Worm (Caenorhabditis elegans) whole organism, mixed stage, embryonic: ENCODE results near the gene ZK673.4.

ENCODE experiments used
- M03D4.4 ChIP-seq: sonication (generic microtip); optimal IDR thresholded peaks from 2 replicates; lab custom pipeline; 2017; ENCODE audit warnings: mild to moderate bottlenecking, missing genetic modification characterization, missing compliant biosample characterization
- bed-3 ChIP-seq: fragments of 200-800 bp; sonication (Bioruptor generic); optimal IDR thresholded peaks from 3 replicates; lab custom pipeline; 2018; ENCODE audit warnings: mild to moderate bottlenecking, missing genetic modification characterization, moderate library complexity, missing compliant biosample characterization
- blmp-1 ChIP-seq: fragments of 150-350 bp; optimal IDR thresholded peaks from 2 replicates; lab custom pipeline; 2014; ENCODE audit warnings: missing biosample characterization, missing genetic modification characterization
- ceh-39 ChIP-seq: fragments of 150-350 bp; optimal IDR thresholded peaks from 2 replicates; lab custom pipeline; 2014; ENCODE audit warnings: missing biosample characterization, missing genetic modification characterization
- ceh-43 ChIP-seq: fragments of 200-800 bp; sonication (Bioruptor generic); optimal IDR thresholded peaks from 2 replicates; lab custom pipeline; 2018; ENCODE audit warnings: mild to moderate bottlenecking, missing genetic modification characterization, moderate library complexity, missing compliant biosample characterization
- ceh-83 ChIP-seq: fragments of 200-800 bp; sonication (Bioruptor generic); optimal IDR thresholded peaks from 2 replicates; lab custom pipeline; 2018; ENCODE audit warnings: mild to moderate bottlenecking, missing genetic modification characterization, missing compliant biosample characterization
- ces-1 ChIP-seq: fragments of 150-350 bp; optimal IDR thresholded peaks from 2 replicates; lab custom pipeline; 2014; ENCODE audit warnings: missing biosample characterization, missing genetic modification reagents, missing genetic modification characterization
- cnd-1 ChIP-seq: fragments of 200-800 bp; sonication (Bioruptor generic); optimal IDR thresholded peaks from 2 replicates; lab custom pipeline; 2018; ENCODE audit warnings: mild to moderate bottlenecking, missing genetic modification characterization, missing compliant biosample characterization
- drap-1 ChIP-seq: fragments of 200-800 bp; sonication (Bioruptor generic); optimal IDR thresholded peaks from 3 replicates; lab custom pipeline; 2018; ENCODE audit warnings: mild to moderate bottlenecking, missing genetic modification characterization, missing compliant biosample characterization
- elt-1 ChIP-seq: sonication (generic microtip); optimal IDR thresholded peaks from 2 replicates; lab custom pipeline; 2017; ENCODE audit warnings: missing genetic modification characterization, mild to moderate bottlenecking, missing compliant biosample characterization, antibody characterized with exemption, moderate library complexity, borderline replicate concordance; ENCODE audit not compliant: insufficient read depth
- elt-3 ChIP-seq: fragments of 150-350 bp; optimal IDR thresholded peaks from 2 replicates; lab custom pipeline; 2014; ENCODE audit warnings: missing biosample characterization, missing genetic modification characterization
- flh-1 ChIP-seq: fragments of 200-800 bp; sonication (Bioruptor generic); optimal IDR thresholded peaks from 2 replicates; lab custom pipeline; 2018; ENCODE audit warnings: mild to moderate bottlenecking, missing genetic modification characterization, moderate library complexity, missing compliant biosample characterization
- ham-2 ChIP-seq: fragments of 200-800 bp; sonication (Bioruptor generic); optimal IDR thresholded peaks from 2 replicates; lab custom pipeline; 2018; ENCODE audit warnings: mild to moderate bottlenecking, missing genetic modification characterization, missing compliant biosample characterization
- hlh-1 ChIP-seq: fragments of 150-350 bp; optimal IDR thresholded peaks from 2 replicates; lab custom pipeline; 2014; ENCODE audit warnings: missing biosample characterization, missing genetic modification reagents, missing genetic modification characterization
- lin-13 ChIP-seq: fragments of 150-350 bp; optimal IDR thresholded peaks from 2 replicates; lab custom pipeline; 2014; ENCODE audit warnings: missing biosample characterization, missing genetic modification characterization
- lin-32 ChIP-seq: fragments of 200-800 bp; sonication (Bioruptor generic); optimal IDR thresholded peaks from 2 replicates; lab custom pipeline; 2018; ENCODE audit warnings: mild to moderate bottlenecking, missing genetic modification characterization, missing compliant biosample characterization
- lsy-2 ChIP-seq: fragments of 150-350 bp; optimal IDR thresholded peaks from 2 replicates; lab custom pipeline; 2014; ENCODE audit warnings: missing biosample characterization, missing genetic modification characterization
- mab-5 ChIP-seq: fragments of 150-350 bp; optimal IDR thresholded peaks from 2 replicates; lab custom pipeline; 2014; ENCODE audit warnings: missing biosample characterization, missing genetic modification characterization
- mep-1 ChIP-seq: fragments of 150-350 bp; optimal IDR thresholded peaks from 2 replicates; lab custom pipeline; 2017; ENCODE audit warnings: missing biosample characterization, missing genetic modification reagents, missing genetic modification characterization, inconsistent platforms
- nhr-12 ChIP-seq: fragments of 150-350 bp; optimal IDR thresholded peaks from 2 replicates; lab custom pipeline; 2014; ENCODE audit warnings: missing biosample characterization, missing genetic modification characterization
- nhr-2 ChIP-seq: fragments of 150-350 bp; optimal IDR thresholded peaks from 2 replicates; lab custom pipeline; 2014; ENCODE audit warnings: missing biosample characterization, missing genetic modification characterization
- nhr-237 ChIP-seq: fragments of 150-350 bp; optimal IDR thresholded peaks from 2 replicates; lab custom pipeline; 2014; ENCODE audit warnings: missing biosample characterization, missing genetic modification characterization
- nhr-28 ChIP-seq: fragments of 150-350 bp; optimal IDR thresholded peaks from 2 replicates; lab custom pipeline; 2014; ENCODE audit warnings: missing biosample characterization, missing genetic modification characterization
- nhr-76 ChIP-seq: sonication (generic microtip); optimal IDR thresholded peaks from 2 replicates; lab custom pipeline; 2017; ENCODE audit warnings: missing biosample characterization, missing genetic modification characterization
- pha-4 ChIP-seq: fragments of 150-350 bp; optimal IDR thresholded peaks from 2 replicates; lab custom pipeline; 2018; ENCODE audit warnings: missing biosample characterization, missing genetic modification reagents, missing genetic modification characterization
- sem-2 ChIP-seq: fragments of 200-800 bp; sonication (Bioruptor generic); optimal IDR thresholded peaks from 2 replicates; lab custom pipeline; 2018; ENCODE audit warnings: mild to moderate bottlenecking, missing genetic modification characterization, missing compliant biosample characterization
- snpc-4 ChIP-seq: fragments of 150-350 bp; optimal IDR thresholded peaks from 2 replicates; lab custom pipeline; 2014; ENCODE audit warnings: missing biosample characterization, missing genetic modification characterization
- sptf-1 ChIP-seq: sonication (generic microtip); optimal IDR thresholded peaks from 2 replicates; lab custom pipeline; 2017; ENCODE audit warnings: mild to moderate bottlenecking, missing genetic modification characterization, moderate library complexity, missing compliant biosample characterization
- tbx-8 ChIP-seq: fragments of 200-800 bp; sonication (Bioruptor generic); optimal IDR thresholded peaks from 2 replicates; lab custom pipeline; 2018; ENCODE audit warnings: mild to moderate bottlenecking, missing genetic modification characterization, moderate library complexity, missing compliant biosample characterization
- unc-120 ChIP-seq: sonication (generic microtip); optimal IDR thresholded peaks from 2 replicates; lab custom pipeline; 2017; ENCODE audit warnings: missing genetic modification characterization, missing compliant biosample characterization; ENCODE audit not compliant: poor library complexity, severe bottlenecking
- unc-39 ChIP-seq: fragments of 150-350 bp; optimal IDR thresholded peaks from 2 replicates; lab custom pipeline; 2014; ENCODE audit warnings: missing biosample characterization, missing genetic modification characterization
- unc-62 ChIP-seq: fragments of 150-350 bp; optimal IDR thresholded peaks from 2 replicates; lab custom pipeline; 2014; ENCODE audit warnings: missing biosample characterization, missing genetic modification reagents, missing genetic modification characterization
- zip-8 ChIP-seq: fragments of 150-350 bp; optimal IDR thresholded peaks from 2 replicates; lab custom pipeline; 2014; ENCODE audit warnings: missing biosample characterization, missing genetic modification characterization

The ZK673.4 gene

ce11 chrII:10470159-10470558 is 17.4 kb downstream of the ZK673.4 start, which contains the start of gene clec-143:
Gene clec-143 (minus strand): TSS chrII:10470297.
- TF ChIP-seq mab-5 (tag; lab: Kevin White, UChicago) (no peak), unc-120 (no peak), snpc-4 (tag; lab: Kevin White, UChicago) (no peak), nhr-12 (tag; lab: Kevin White, UChicago) (no peak), ces-1 (GFP tag; lab: Kevin White, UChicago) (no peak), elt-3 (no peak), bed-3 (no peak), M03D4.4 (tag; lab: Kevin White, UChicago) (no peak), zip-8 (tag; lab: Kevin White, UChicago) (no peak), lin-32 (no peak), unc-62 (GFP tag; lab: Kevin White, UChicago) (no peak), unc-39 (no peak), nhr-28 (tag; lab: Kevin White, UChicago) (no peak), nhr-237 (tag; lab: Kevin White, UChicago) (no peak), lin-13 (tag; lab: Kevin White, UChicago) (no peak), blmp-1 (tag; lab: Kevin White, UChicago) (no peak), sem-2 (no peak)
- TF ChIP-seq, all 35 proteins: peak for 0

ce11 chrII:10471247-10471646 is 18.5 kb downstream of the ZK673.4 start, which contains the start of gene ZK666.1:
Gene ZK666.1 (minus strand): TSS chrII:10471347.
- no peak for TF ChIP-seq ceh-43
- TF ChIP-seq lin-32: no peak
- TF ChIP-seq sem-2: no peak
- no peak for TF ChIP-seq cnd-1 (tag; lab: Kevin White, UChicago)
- TF ChIP-seq unc-62 (GFP tag; lab: Kevin White, UChicago): no peak
- TF ChIP-seq sptf-1 (tag; lab: Kevin White, UChicago): no peak
- no peak for TF ChIP-seq hlh-1
- no peak for TF ChIP-seq unc-39
- TF ChIP-seq snpc-4 (tag; lab: Kevin White, UChicago): no peak
- no peak for TF ChIP-seq ceh-83
- no peak for TF ChIP-seq nhr-76 (tag; lab: Kevin White, UChicago)
- no peak for TF ChIP-seq elt-1 (tag; lab: Kevin White, UChicago)
- TF ChIP-seq tbx-8 (GFP tag; lab: Kevin White, UChicago): no peak
- TF ChIP-seq ces-1 (GFP tag; lab: Kevin White, UChicago): no peak
- TF ChIP-seq lsy-2 (tag; lab: Kevin White, UChicago): no peak
- no peak for TF ChIP-seq bed-3
- no peak for TF ChIP-seq ham-2 (GFP tag; lab: Kevin White, UChicago)
- TF ChIP-seq lin-13 (tag; lab: Kevin White, UChicago): no peak
- no peak for TF ChIP-seq elt-3
- TF ChIP-seq flh-1 (GFP tag; lab: Kevin White, UChicago): no peak

ce11 chrII:10471790-10472189 is 19.1 kb downstream of the ZK673.4 start, which contains the start of gene ZK666.2:
Gene ZK666.2 (minus strand): TSS chrII:10471890.
- TF ChIP-seq ceh-43 (no peak), zip-8 (tag; lab: Kevin White, UChicago) (no peak), nhr-2 (tag; lab: Kevin White, UChicago) (no peak), nhr-12 (tag; lab: Kevin White, UChicago) (no peak), nhr-28 (tag; lab: Kevin White, UChicago) (no peak), cnd-1 (tag; lab: Kevin White, UChicago) (no peak), unc-62 (GFP tag; lab: Kevin White, UChicago) (no peak), hlh-1 (no peak)

- TF ChIP-seq mep-1 (no peak), mab-5 (tag; lab: Kevin White, UChicago) (no peak), nhr-2 (tag; lab: Kevin White, UChicago) (no peak), drap-1 (GFP tag; lab: Kevin White, UChicago) (no peak)
Observed at ce11 chrII:10476039-10476438, 23.3 kb downstream of the ZK673.4 start, which contains the start of gene clec-58. Gene clec-58 (minus strand): TSS chrII:10476139.

ce11 chrII:10476959-10477358 is 24.2 kb downstream of the ZK673.4 start, which contains the start of gene ZK666.4:
Gene ZK666.4 (plus strand): TSS chrII:10477259.
- TF ChIP-seq ceh-43 (no peak), nhr-76 (tag; lab: Kevin White, UChicago) (no peak), lsy-2 (tag; lab: Kevin White, UChicago) (no peak), mab-5 (tag; lab: Kevin White, UChicago) (no peak), ceh-83 (no peak), ceh-39 (tag; lab: Kevin White, UChicago) (no peak), pha-4 (tag; lab: Kevin White, UChicago) (no peak), nhr-2 (tag; lab: Kevin White, UChicago) (no peak), bed-3 (no peak), unc-120 (no peak), unc-39 (no peak), nhr-28 (tag; lab: Kevin White, UChicago) (no peak), ham-2 (GFP tag; lab: Kevin White, UChicago) (no peak), M03D4.4 (tag; lab: Kevin White, UChicago) (no peak), tbx-8 (GFP tag; lab: Kevin White, UChicago) (no peak), nhr-237 (tag; lab: Kevin White, UChicago) (no peak), elt-1 (tag; lab: Kevin White, UChicago) (no peak), lin-13 (tag; lab: Kevin White, UChicago) (no peak), nhr-12 (tag; lab: Kevin White, UChicago) (no peak)
